Fruit fly (Drosophila melanogaster) S2 (cell line): ENCODE data around the gene GstD5.

Experiments
- CG8478 ChIP-seq: fragments of >200 bp; optimal IDR thresholded peaks from 2 replicates; lab custom pipeline; 2018
- CTCF ChIP-seq, 2 experiments: fragments of >200 bp; optimal IDR thresholded peaks; 2 replicates each; lab custom pipeline; 2018

GstD5 gene

dm6 chr3R:12365887-12366286 lies 9.6 kb upstream of the GstD5 start:
- TF ChIP-seq CG8478 = no peak
- TF ChIP-seq CTCF (optimal IDR thresholded peaks at IDR 0.05; lab: Kevin White, UChicago) = no peak

- TF ChIP-seq CTCF (optimal IDR thresholded peaks at IDR 0.05; lab: Kevin White, UChicago) (no peak), CG8478 (no peak)
Measured at dm6 chr3R:12367464-12367863, 8.1 kb upstream of the GstD5 start, which contains the start of gene GstD9. GstD9 (minus strand) TSS chr3R:12367564.

dm6 chr3R:12369135-12369792 lies 6.3 kb upstream of the GstD5 start, which contains the start of gene GstD1:
GstD1 (minus strand) TSS chr3R:12369268.
- no peak for TF ChIP-seq CTCF (optimal IDR thresholded peaks at IDR 0.05; lab: Kevin White, UChicago)
- TF ChIP-seq CG8478 = no peak

- TF ChIP-seq CG8478 (no peak), CTCF (optimal IDR thresholded peaks at IDR 0.05; lab: Kevin White, UChicago) (no peak)
Measured at dm6 chr3R:12369793-12370642, 5.5 kb upstream of the GstD5 start.

dm6 chr3R:12370643-12370995 lies 4.9 kb upstream of the GstD5 start:
- TF ChIP-seq CTCF (optimal IDR thresholded peaks at IDR 0.05; lab: Kevin White, UChicago) = no peak
- TF ChIP-seq CG8478 = no peak

dm6 chr3R:12371671-12372070 lies 3.9 kb upstream of the GstD5 start, which contains the start of gene GstD2:
GstD2 (plus strand) TSS chr3R:12371971.
- TF ChIP-seq CG8478 = no peak
- TF ChIP-seq CTCF (optimal IDR thresholded peaks at IDR 0.05; lab: Kevin White, UChicago) = no peak

- TF ChIP-seq CG8478 (no peak), CTCF (optimal IDR thresholded peaks at IDR 0.05; lab: Kevin White, UChicago) (no peak)
Measured at dm6 chr3R:12372800-12373199, 2.7 kb upstream of the GstD5 start, which contains the start of gene GstD3. GstD3 (plus strand) TSS chr3R:12373068.

- no peak for TF ChIP-seq CTCF (optimal IDR thresholded peaks at IDR 0.05; lab: Kevin White, UChicago)
Measured at dm6 chr3R:12373800-12374199, 1.7 kb upstream of the GstD5 start, which contains the start of gene GstD4. GstD4 (plus strand) TSS chr3R:12374100.

dm6 chr3R:12376828-12377227 lies 1.3 kb downstream of the GstD5 start, which contains the start of gene GstD6:
GstD6 (plus strand) TSS chr3R:12377128.
- no peak for TF ChIP-seq CTCF (optimal IDR thresholded peaks at IDR 0.05; lab: Kevin White, UChicago)
- no peak for TF ChIP-seq CG8478

- no peak for TF ChIP-seq CG8478
- TF ChIP-seq CTCF (optimal IDR thresholded peaks at IDR 0.05; lab: Kevin White, UChicago) = no peak
Measured at dm6 chr3R:12378200-12378599, 2.7 kb downstream of the GstD5 start, which contains the start of gene GstD7. GstD7 (plus strand) TSS chr3R:12378500.

dm6 chr3R:12379249-12379648 lies 3.7 kb downstream of the GstD5 start:
- TF ChIP-seq CG8478 (no peak), CTCF (optimal IDR thresholded peaks at IDR 0.05; lab: Kevin White, UChicago) (no peak)

- TF ChIP-seq CTCF (optimal IDR thresholded peaks at IDR 0.05; lab: Kevin White, UChicago) (no peak), CG8478 (no peak)
Measured at dm6 chr3R:12379708-12380107, 4.2 kb downstream of the GstD5 start, which contains the start of gene GstD8. GstD8 (plus strand) TSS chr3R:12380008.

dm6 chr3R:12381130-12381700 lies 5.7 kb downstream of the GstD5 start:
- TF ChIP-seq CG8478 (no peak), CTCF (optimal IDR thresholded peaks at IDR 0.05; lab: Kevin White, UChicago) (no peak)

- TF ChIP-seq CTCF (optimal IDR thresholded peaks at IDR 0.05; lab: Kevin White, UChicago) = no peak
- TF ChIP-seq CG8478 = no peak
Measured at dm6 chr3R:12382563-12382962, 7.0 kb downstream of the GstD5 start, which contains the start of gene CG10035. CG10035 (minus strand) TSS chr3R:12382691.

- TF ChIP-seq CTCF (optimal IDR thresholded peaks at IDR 0.05; lab: Kevin White, UChicago) = no peak
- TF ChIP-seq CG8478 = no peak
Measured at dm6 chr3R:12383036-12383435, 7.5 kb downstream of the GstD5 start, which contains the start of gene GstD11. GstD11 (plus strand) TSS chr3R:12383336.
